Worm (Caenorhabditis elegans) whole organism, L4 larva: Measurements from ENCODE around the gene Y67D8C.6.

Experiments
- pha-4 ChIP-seq, 2 experiments: fragments of 150-350 bp in 1 of 2; fragments of 200-800 bp in 1 of 2; sonication (Bioruptor generic) in 1 of 2; IDR thresholded peaks in 1 of 2; optimal IDR thresholded peaks in 1 of 2; 2 replicates each; pipeline versions ENCODE4 v1.3.6 to Lab custom; 2014 to 2022; ENCODE audit warnings: missing genetic modification characterization in 2 of 2, missing genetic modification reagents in 2 of 2, missing biosample characterization in 1 of 2, missing compliant biosample characterization in 1 of 2
- ztf-11 ChIP-seq: fragments of 150-350 bp; optimal IDR thresholded peaks from 2 replicates; lab custom pipeline; 2014; ENCODE audit warnings: missing biosample characterization, missing genetic modification characterization

DNA sequence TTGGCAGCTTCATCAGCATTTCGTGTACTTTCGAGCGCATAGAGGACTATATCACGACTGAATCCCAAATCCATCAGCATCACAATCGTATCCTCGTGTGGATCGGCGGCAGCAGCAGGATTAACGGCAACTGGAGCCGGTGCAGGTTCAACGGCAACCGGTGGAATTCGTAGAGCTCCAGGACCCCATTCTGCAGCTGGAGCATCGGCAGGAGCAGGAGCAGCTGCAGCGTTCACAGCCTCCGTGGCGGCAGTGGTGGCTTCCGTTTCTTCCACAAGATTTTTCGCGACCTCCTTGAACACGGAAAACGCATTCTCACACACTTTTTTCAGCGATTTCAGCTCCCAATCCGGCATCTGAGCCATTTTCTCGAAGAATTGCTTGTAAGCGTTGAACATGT lies 19.0 kb downstream of the Y67D8C.6 start:
- TF ChIP-seq pha-4 (GFP tag; IDR thresholded peaks at IDR 0.05; lab: Robert Waterston, UW) (0 out of 2 replicates have a peak, but pooled peaks have one; percentile 47), pha-4 (tag; optimal IDR thresholded peaks at IDR 0.05; lab: Kevin White, UChicago) (no peak), ztf-11 (tag; lab: Kevin White, UChicago) (no peak)
